Fruit fly (Drosophila melanogaster) whole organism, embryonic: ENCODE measurements around the gene CG34258.

Source experiments
- Abd-B ChIP-seq: fragments of 200-800 bp; sonication (Bioruptor generic); optimal IDR thresholded peaks from 2 replicates; lab custom pipeline; 2018; ENCODE audit warnings: missing biosample characterization, mild to moderate bottlenecking, missing genetic modification characterization, moderate library complexity
- Bteb2 ChIP-seq: fragments of 200-800 bp; sonication (Bioruptor generic); optimal IDR thresholded peaks from 2 replicates; lab custom pipeline; 2016; ENCODE audit warnings: missing biosample characterization, missing genetic modification characterization
- CG11456 ChIP-seq: fragments of 200-800 bp; sonication (Bioruptor generic); IDR thresholded peaks from 3 replicates; pipeline ENCODE4 v1.3.6; 2022; ENCODE audit warnings: missing biosample characterization, missing genetic modification characterization
- CG11504 ChIP-seq: fragments of 200-800 bp; sonication (Bioruptor generic); optimal IDR thresholded peaks from 3 replicates; lab custom pipeline; 2019; ENCODE audit warnings: missing biosample characterization, mild to moderate bottlenecking, missing genetic modification characterization, moderate library complexity
- CG12391 ChIP-seq: fragments of 200-800 bp; sonication (Bioruptor generic); optimal IDR thresholded peaks from 3 replicates; lab custom pipeline; 2018; ENCODE audit warnings: missing biosample characterization, mild to moderate bottlenecking, missing genetic modification characterization, moderate library complexity
- CG14441 ChIP-seq: fragments of 200-800 bp; sonication (Bioruptor generic); IDR thresholded peaks from 2 replicates; pipeline ENCODE4 v1.3.6; 2022; ENCODE audit warnings: missing biosample characterization, missing genetic modification characterization
- CG14965 ChIP-seq: fragments of 200-800 bp; sonication (Bioruptor generic); optimal IDR thresholded peaks from 2 replicates; lab custom pipeline; 2016; ENCODE audit warnings: missing biosample characterization, missing genetic modification characterization, borderline replicate concordance
- CG15269 ChIP-seq: fragments of 200-800 bp; sonication (Bioruptor generic); optimal IDR thresholded peaks from 2 replicates; lab custom pipeline; 2018; ENCODE audit warnings: missing biosample characterization, mild to moderate bottlenecking, missing genetic modification characterization, moderate library complexity
- CG15479 ChIP-seq: fragments of 200-800 bp; sonication (Bioruptor generic); optimal IDR thresholded peaks from 3 replicates; lab custom pipeline; 2019; ENCODE audit warnings: missing biosample characterization, mild to moderate bottlenecking, missing genetic modification characterization, moderate library complexity
- CG15696 ChIP-seq: fragments of 200-800 bp; sonication (Bioruptor generic); optimal IDR thresholded peaks from 2 replicates; lab custom pipeline; 2019; ENCODE audit warnings: missing biosample characterization, mild to moderate bottlenecking, missing genetic modification characterization, moderate library complexity
- CG1647 ChIP-seq: fragments of 200-800 bp; sonication (Bioruptor generic); optimal IDR thresholded peaks from 3 replicates; lab custom pipeline; 2016; ENCODE audit warnings: missing biosample characterization, missing genetic modification characterization
- CG18619 ChIP-seq: fragments of 200-800 bp; sonication (Bioruptor generic); optimal IDR thresholded peaks from 3 replicates; lab custom pipeline; 2017; ENCODE audit warnings: missing biosample characterization, mild to moderate bottlenecking, missing genetic modification characterization
- CG30431 ChIP-seq: fragments of 200-800 bp; sonication (Bioruptor generic); optimal IDR thresholded peaks from 2 replicates; lab custom pipeline; 2017; ENCODE audit warnings: missing biosample characterization, missing genetic modification characterization
- CG31388 ChIP-seq: fragments of 200-800 bp; sonication (Bioruptor generic); optimal IDR thresholded peaks from 2 replicates; lab custom pipeline; 2016; ENCODE audit warnings: missing biosample characterization, missing genetic modification characterization
- CG31441 ChIP-seq: fragments of 200-800 bp; sonication (Bioruptor generic); IDR thresholded peaks from 2 replicates; pipeline ENCODE4 v1.3.6; 2022; ENCODE audit warnings: missing biosample characterization, missing genetic modification characterization
- CG9437 ChIP-seq: fragments of 200-800 bp; sonication (Bioruptor generic); optimal IDR thresholded peaks from 2 replicates; lab custom pipeline; 2018; ENCODE audit warnings: missing biosample characterization, mild to moderate bottlenecking, missing genetic modification characterization
- Chrac-16 ChIP-seq: fragments of 200-800 bp; sonication (Bioruptor generic); optimal IDR thresholded peaks from 3 replicates; lab custom pipeline; 2016; ENCODE audit warnings: missing biosample characterization, missing genetic modification characterization
- CoRest ChIP-seq: fragments of 200-800 bp; sonication (Bioruptor generic); optimal IDR thresholded peaks from 3 replicates; lab custom pipeline; 2018; ENCODE audit warnings: missing biosample characterization, mild to moderate bottlenecking, missing genetic modification characterization, moderate library complexity
- Dek ChIP-seq: fragments of 200-800 bp; sonication (Bioruptor generic); optimal IDR thresholded peaks from 3 replicates; lab custom pipeline; 2019; ENCODE audit warnings: missing biosample characterization, mild to moderate bottlenecking, missing genetic modification characterization, moderate library complexity
- Fer1 ChIP-seq: fragments of 200-800 bp; sonication (Bioruptor generic); optimal IDR thresholded peaks from 2 replicates; lab custom pipeline; 2017; ENCODE audit warnings: missing biosample characterization, mild to moderate bottlenecking, missing genetic modification characterization
- Fer3 ChIP-seq: fragments of 200-800 bp; sonication (Bioruptor generic); optimal IDR thresholded peaks from 2 replicates; lab custom pipeline; 2018; ENCODE audit warnings: missing biosample characterization, mild to moderate bottlenecking, missing genetic modification characterization, moderate library complexity
- Hsf ChIP-seq: fragments of 200-800 bp; sonication (Bioruptor generic); optimal IDR thresholded peaks from 3 replicates; lab custom pipeline; 2016; ENCODE audit warnings: missing biosample characterization, missing genetic modification characterization
- Kr ChIP-seq: fragments of 200-800 bp; sonication (Bioruptor generic); optimal IDR thresholded peaks from 2 replicates; lab custom pipeline; 2017; ENCODE audit warnings: missing biosample characterization, mild to moderate bottlenecking, missing genetic modification characterization
- Lim3 ChIP-seq: fragments of 200-800 bp; sonication (Bioruptor generic); IDR thresholded peaks from 2 replicates; pipeline ENCODE4 v1.3.6; 2022; ENCODE audit warnings: missing biosample characterization, missing genetic modification characterization
- Oli ChIP-seq: fragments of 200-800 bp; sonication (Bioruptor generic); optimal IDR thresholded peaks from 2 replicates; lab custom pipeline; 2018; ENCODE audit warnings: missing biosample characterization, mild to moderate bottlenecking, missing genetic modification characterization, moderate library complexity
- Ravus ChIP-seq: fragments of 200-800 bp; sonication (Bioruptor generic); IDR thresholded peaks from 2 replicates; pipeline ENCODE4 v1.3.6; 2022; ENCODE audit warnings: missing biosample characterization, missing genetic modification characterization
- Rx ChIP-seq: fragments of 200-800 bp; sonication (Bioruptor generic); IDR thresholded peaks from 2 replicates; pipeline ENCODE4 v1.3.6; 2022; ENCODE audit warnings: missing biosample characterization, missing genetic modification characterization
- Sox102F ChIP-seq: fragments of 200-800 bp; sonication (Bioruptor generic); optimal IDR thresholded peaks from 2 replicates; lab custom pipeline; 2018; ENCODE audit warnings: missing biosample characterization, mild to moderate bottlenecking, missing genetic modification characterization, moderate library complexity
- Stat92E ChIP-seq, 3 experiments: fragments of >200 bp in 2 of 3; fragments of 200-800 bp in 1 of 3; sonication (Bioruptor generic) in 1 of 3; optimal IDR thresholded peaks; 2 replicates each; lab custom pipeline; 2017 to 2019; ENCODE audit warnings: missing biosample characterization in 3 of 3, missing genetic modification characterization in 3 of 3, mild to moderate bottlenecking in 1 of 3, moderate library complexity in 1 of 3
- Trl ChIP-seq, 3 experiments: fragments of >200 bp in 2 of 3; fragments of 200-800 bp in 1 of 3; sonication (Bioruptor generic) in 1 of 3; optimal IDR thresholded peaks; 2 replicates in 1 of 3; 3 replicates in 2 of 3; lab custom pipeline; 2016 to 2017; ENCODE audit warnings: missing biosample characterization in 1 of 3, missing genetic modification characterization in 1 of 3
- chinmo ChIP-seq: fragments of 200-800 bp; sonication (Bioruptor generic); IDR thresholded peaks from 4 replicates; pipeline ENCODE4 v1.3.6; 2022; ENCODE audit warnings: missing biosample characterization, missing genetic modification characterization; ENCODE audit not compliant: partially characterized antibody
- dpn ChIP-seq, 2 experiments: fragments of 200-800 bp; sonication (Bioruptor generic); optimal IDR thresholded peaks; 3 replicates each; lab custom pipeline; 2016; ENCODE audit warnings: missing biosample characterization in 2 of 2, missing genetic modification characterization in 2 of 2
- eve ChIP-seq, 2 experiments: fragments of >200 bp; optimal IDR thresholded peaks; 2 replicates each; lab custom pipeline; 2017; ENCODE audit warnings: missing biosample characterization in 2 of 2, missing genetic modification characterization in 2 of 2
- fd3F ChIP-seq: fragments of 200-800 bp; sonication (Bioruptor generic); optimal IDR thresholded peaks from 2 replicates; lab custom pipeline; 2018; ENCODE audit warnings: missing biosample characterization, mild to moderate bottlenecking, missing genetic modification characterization, moderate library complexity
- gcm ChIP-seq: fragments of 200-800 bp; sonication (Bioruptor generic); optimal IDR thresholded peaks from 2 replicates; lab custom pipeline; 2019; ENCODE audit warnings: missing biosample characterization, mild to moderate bottlenecking, missing genetic modification characterization, moderate library complexity
- gro ChIP-seq: fragments of 200-800 bp; sonication (Bioruptor generic); optimal IDR thresholded peaks from 2 replicates; lab custom pipeline; 2016; ENCODE audit warnings: missing biosample characterization, missing genetic modification characterization
- kah ChIP-seq: fragments of 200-800 bp; sonication (Bioruptor generic); optimal IDR thresholded peaks from 2 replicates; lab custom pipeline; 2018; ENCODE audit warnings: missing biosample characterization, mild to moderate bottlenecking, missing genetic modification characterization
- lbe ChIP-seq: fragments of 200-800 bp; sonication (Bioruptor generic); optimal IDR thresholded peaks from 2 replicates; lab custom pipeline; 2016; ENCODE audit warnings: missing biosample characterization, mild to moderate bottlenecking, missing genetic modification characterization
- nmo ChIP-seq: fragments of 200-800 bp; sonication (Bioruptor generic); optimal IDR thresholded peaks from 2 replicates; lab custom pipeline; 2018; ENCODE audit warnings: missing biosample characterization, mild to moderate bottlenecking, missing genetic modification characterization, moderate library complexity
- pzg ChIP-seq: fragments of 200-800 bp; sonication (Bioruptor generic); optimal IDR thresholded peaks from 3 replicates; lab custom pipeline; 2018; ENCODE audit warnings: missing biosample characterization, mild to moderate bottlenecking, missing genetic modification characterization, moderate library complexity
- ro ChIP-seq: fragments of 200-800 bp; sonication (Bioruptor generic); IDR thresholded peaks from 2 replicates; pipeline ENCODE4 v1.3.6; 2022; ENCODE audit warnings: missing biosample characterization, missing genetic modification characterization
- sd ChIP-seq: fragments of 200-800 bp; sonication (Bioruptor generic); optimal IDR thresholded peaks from 3 replicates; lab custom pipeline; 2018; ENCODE audit warnings: missing biosample characterization, mild to moderate bottlenecking, missing genetic modification characterization, moderate library complexity
- seq ChIP-seq: fragments of 200-800 bp; sonication (Bioruptor generic); IDR thresholded peaks from 2 replicates; pipeline ENCODE4 v1.3.6; 2022; ENCODE audit warnings: missing biosample characterization, missing genetic modification characterization
- sqz ChIP-seq: fragments of 200-800 bp; sonication (Bioruptor generic); optimal IDR thresholded peaks from 3 replicates; lab custom pipeline; 2018; ENCODE audit warnings: missing biosample characterization, mild to moderate bottlenecking, missing genetic modification characterization
- tll ChIP-seq, 2 experiments: fragments of 200-800 bp in 1 of 2; fragments of >200 bp in 1 of 2; sonication (Bioruptor generic) in 1 of 2; optimal IDR thresholded peaks; 2 replicates each; lab custom pipeline; 2017 to 2019; ENCODE audit warnings: missing biosample characterization in 2 of 2, missing genetic modification characterization in 2 of 2, mild to moderate bottlenecking in 1 of 2, moderate library complexity in 1 of 2
- ttk ChIP-seq: fragments of 200-800 bp; sonication (Bioruptor generic); IDR thresholded peaks from 2 replicates; pipeline ENCODE4 v2.1.2; 2022; ENCODE audit warnings: missing biosample characterization, missing genetic modification characterization
- wor ChIP-seq: fragments of 200-800 bp; sonication (Bioruptor generic); IDR thresholded peaks from 2 replicates; pipeline ENCODE4 v1.3.6; 2022; ENCODE audit warnings: missing biosample characterization, missing genetic modification characterization

The CG34258 gene

DNA sequence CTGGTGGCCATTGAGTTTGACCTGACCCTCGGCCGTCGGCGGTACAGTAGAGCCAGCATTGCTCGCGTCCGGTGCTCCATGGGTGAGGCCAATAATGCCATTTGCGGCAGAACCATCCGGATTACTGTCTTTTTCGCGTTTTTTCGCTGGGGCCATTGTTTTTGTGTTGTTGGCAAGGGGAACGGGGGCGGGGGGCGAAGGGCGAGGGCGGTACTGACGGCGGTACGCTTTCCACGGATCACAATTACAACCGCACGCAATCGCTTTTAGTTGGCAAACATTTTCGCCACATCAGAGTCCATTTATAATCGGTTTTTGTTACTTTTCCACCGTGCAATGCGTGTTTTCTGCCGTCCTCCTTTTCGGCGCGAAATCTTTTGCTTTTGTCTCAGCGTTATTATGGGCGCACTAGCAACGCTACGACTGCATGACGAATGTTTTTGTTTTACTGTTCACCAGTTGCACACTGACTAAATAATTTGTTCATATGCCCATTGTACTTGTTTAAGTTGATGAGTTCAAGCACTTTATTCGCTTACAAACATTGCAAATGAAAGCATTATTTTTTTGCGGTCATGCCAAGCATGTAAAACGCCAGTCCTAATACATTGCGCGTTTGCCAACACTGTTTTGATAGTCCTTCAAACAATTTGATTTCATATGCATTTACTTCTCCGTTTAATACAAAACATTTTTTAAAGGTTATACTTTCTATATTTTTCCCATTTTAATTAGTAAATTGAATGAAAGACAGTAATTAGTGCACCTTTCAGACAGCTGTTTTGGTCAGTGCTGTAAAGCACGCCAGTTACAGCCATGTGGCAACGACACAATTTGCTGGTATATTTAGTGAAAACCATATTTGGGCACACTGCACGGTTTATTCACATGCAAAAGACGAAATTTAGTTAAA, 28.7 kb downstream of the CG34258 start, which contains the start of gene Pfdn6 (continued):
- TF ChIP-seq CG11456 (GFP tag; lab: Robert Waterston, UW) (peak; percentile 50; the same call in 1 of the 3 replicates), CG18619 (GFP tag; lab: Kevin White, UChicago) (peak; percentile 81), CG14441 (GFP tag; lab: Robert Waterston, UW) (peak; percentile 76), Kr (GFP tag; lab: Kevin White, UChicago) (no peak), CG15269 (tag; lab: Kevin White, UChicago) (no peak), Dek (peak; percentile 18), CG30431 (GFP tag; lab: Kevin White, UChicago) (peak; percentile 57), Chrac-16 (GFP tag; lab: Kevin White, UChicago) (peak; percentile 50), Abd-B (GFP tag; lab: Kevin White, UChicago) (peak; percentile 82), Sox102F (GFP tag; lab: Kevin White, UChicago) (peak; percentile 88), fd3F (GFP tag; lab: Kevin White, UChicago) (peak; percentile 60), Fer1 (GFP tag; lab: Kevin White, UChicago) (peak; percentile 47), CG11504 (tag; lab: Kevin White, UChicago) (no peak), dpn (GFP tag; optimal IDR thresholded peaks at IDR 0.05; lab: Kevin White, UChicago) (peak; percentile 54 to 85), Stat92E (GFP tag; optimal IDR thresholded peaks at IDR 0.05; lab: Kevin White, UChicago) (no peak), gro (peak; percentile 56), Oli (tag; lab: Kevin White, UChicago) (no peak), Fer3 (peak; percentile 70), CG31388 (GFP tag; lab: Kevin White, UChicago) (peak; percentile 19), CG31441 (GFP tag; lab: Robert Waterston, UW) (peak; percentile 71), ttk (GFP tag; lab: Robert Waterston, UW) (no peak; the same call in 1 of the 2 replicates), seq (GFP tag; lab: Robert Waterston, UW) (peak; percentile 57; the same call in 1 of the 2 replicates), nmo (peak; percentile 91), wor (peak; percentile 87), Lim3 (GFP tag; lab: Robert Waterston, UW) (no peak), CoRest (peak; percentile 82), Ravus (no peak), eve (GFP tag; optimal IDR thresholded peaks at IDR 0.05; lab: Kevin White, UChicago) (no peak), CG9437 (GFP tag; lab: Kevin White, UChicago) (peak; percentile 66), lbe (GFP tag; lab: Kevin White, UChicago) (peak; percentile 70), sqz (GFP tag; lab: Kevin White, UChicago) (no peak), CG12391 (tag; lab: Kevin White, UChicago) (peak; percentile 80), CG1647 (GFP tag; lab: Kevin White, UChicago) (peak; percentile 65), gcm (GFP tag; lab: Kevin White, UChicago) (peak; percentile 7), CG14965 (GFP tag; lab: Kevin White, UChicago) (no peak), chinmo (no peak), Rx (peak; percentile 70), Bteb2 (GFP tag; lab: Kevin White, UChicago) (peak; percentile 86), pzg (GFP tag; lab: Kevin White, UChicago) (peak; percentile 85), CG15696 (tag; lab: Kevin White, UChicago) (peak; percentile 77), Hsf (GFP tag; lab: Kevin White, UChicago) (peak; percentile 89), Trl (optimal IDR thresholded peaks at IDR 0.05; lab: Kevin White, UChicago) (peak in 1 of 2 experiments; percentile 31), Trl (GFP tag; optimal IDR thresholded peaks at IDR 0.05; lab: Kevin White, UChicago) (peak; percentile 69), sd (tag; lab: Kevin White, UChicago) (no peak), ro (no peak), tll (GFP tag; optimal IDR thresholded peaks at IDR 0.05; lab: Kevin White, UChicago) (no peak), kah (no peak), CG15479 (no peak)
